Worm (Caenorhabditis elegans) whole organism, mixed stage, embryonic: ENCODE data around the gene sri-60.
"Not testable (repeated sequence)": the region's sequence is repeated elsewhere in the genome, so short reads cannot be mapped to it uniquely, and the experiment has no call there.

Source experiments
- M03D4.4 ChIP-seq: sonication (generic microtip); optimal IDR thresholded peaks from 2 replicates; lab custom pipeline; 2017; ENCODE audit warnings: mild to moderate bottlenecking, missing genetic modification characterization, missing compliant biosample characterization
- ces-1 ChIP-seq: fragments of 150-350 bp; optimal IDR thresholded peaks from 2 replicates; lab custom pipeline; 2014; ENCODE audit warnings: missing biosample characterization, missing genetic modification reagents, missing genetic modification characterization
- lsy-2 ChIP-seq: fragments of 150-350 bp; optimal IDR thresholded peaks from 2 replicates; lab custom pipeline; 2014; ENCODE audit warnings: missing biosample characterization, missing genetic modification characterization
- nhr-76 ChIP-seq: sonication (generic microtip); optimal IDR thresholded peaks from 2 replicates; lab custom pipeline; 2017; ENCODE audit warnings: missing biosample characterization, missing genetic modification characterization
- pha-4 ChIP-seq: fragments of 150-350 bp; optimal IDR thresholded peaks from 2 replicates; lab custom pipeline; 2018; ENCODE audit warnings: missing biosample characterization, missing genetic modification reagents, missing genetic modification characterization
- snpc-4 ChIP-seq: fragments of 150-350 bp; optimal IDR thresholded peaks from 2 replicates; lab custom pipeline; 2014; ENCODE audit warnings: missing biosample characterization, missing genetic modification characterization
- unc-39 ChIP-seq: fragments of 150-350 bp; optimal IDR thresholded peaks from 2 replicates; lab custom pipeline; 2014; ENCODE audit warnings: missing biosample characterization, missing genetic modification characterization
- unc-62 ChIP-seq: fragments of 150-350 bp; optimal IDR thresholded peaks from 2 replicates; lab custom pipeline; 2014; ENCODE audit warnings: missing biosample characterization, missing genetic modification reagents, missing genetic modification characterization

- not testable (repeated sequence) for TF ChIP-seq nhr-76 (tag; lab: Kevin White, UChicago); lsy-2 (tag; lab: Kevin White, UChicago); pha-4; M03D4.4 (tag; lab: Kevin White, UChicago); unc-39 (tag; lab: Kevin White, UChicago); unc-62; snpc-4 (tag; lab: Kevin White, UChicago); ces-1 (GFP tag; lab: Kevin White, UChicago)
Observed at ce11 chrII:2665081-2665480, 37.6 kb downstream of the sri-60 start, which contains the start of gene F22E5.2.
